Fruit fly (Drosophila melanogaster) whole organism, prepupa: ENCODE measurements around the gene Ugt302C1.

Source experiments
- CG10669 ChIP-seq: fragments of 200-800 bp; sonication (Bioruptor generic); optimal IDR thresholded peaks from 3 replicates; lab custom pipeline; 2018; ENCODE audit warnings: missing biosample characterization, mild to moderate bottlenecking, missing genetic modification characterization, moderate library complexity
- CG32006 ChIP-seq: fragments of 200-800 bp; sonication (Bioruptor generic); optimal IDR thresholded peaks from 3 replicates; lab custom pipeline; 2017; ENCODE audit warnings: missing biosample characterization, mild to moderate bottlenecking, missing genetic modification characterization
- OdsH ChIP-seq: fragments of 200-800 bp; sonication (Bioruptor generic); optimal IDR thresholded peaks from 3 replicates; lab custom pipeline; 2016; ENCODE audit warnings: missing biosample characterization, missing genetic modification characterization
- Sox102F ChIP-seq: fragments of 200-800 bp; sonication (Bioruptor generic); optimal IDR thresholded peaks from 2 replicates; lab custom pipeline; 2016; ENCODE audit warnings: missing biosample characterization, mild to moderate bottlenecking, missing genetic modification characterization
- dsx ChIP-seq: fragments of 200-800 bp; optimal IDR thresholded peaks from 3 replicates; lab custom pipeline; 2019; ENCODE audit warnings: missing biosample characterization, mild to moderate bottlenecking, missing genetic modification characterization, moderate library complexity; ENCODE audit not compliant: poor library complexity, severe bottlenecking
- esn ChIP-seq: fragments of 200-800 bp; sonication (Bioruptor generic); optimal IDR thresholded peaks from 2 replicates; lab custom pipeline; 2016; ENCODE audit warnings: missing biosample characterization, mild to moderate bottlenecking, missing genetic modification characterization, moderate library complexity
- fd59A ChIP-seq: fragments of 200-800 bp; sonication (Bioruptor generic); optimal IDR thresholded peaks from 2 replicates; lab custom pipeline; 2017; ENCODE audit warnings: missing biosample characterization, mild to moderate bottlenecking, missing genetic modification characterization, missing genetic modification reagents
- net ChIP-seq: fragments of 200-800 bp; sonication (Bioruptor generic); optimal IDR thresholded peaks from 3 replicates; lab custom pipeline; 2016; ENCODE audit warnings: missing biosample characterization, missing genetic modification characterization
- vri ChIP-seq: fragments of 200-800 bp; sonication (Bioruptor generic); optimal IDR thresholded peaks from 3 replicates; lab custom pipeline; 2016; ENCODE audit warnings: missing biosample characterization, mild to moderate bottlenecking, missing genetic modification characterization

DNA sequence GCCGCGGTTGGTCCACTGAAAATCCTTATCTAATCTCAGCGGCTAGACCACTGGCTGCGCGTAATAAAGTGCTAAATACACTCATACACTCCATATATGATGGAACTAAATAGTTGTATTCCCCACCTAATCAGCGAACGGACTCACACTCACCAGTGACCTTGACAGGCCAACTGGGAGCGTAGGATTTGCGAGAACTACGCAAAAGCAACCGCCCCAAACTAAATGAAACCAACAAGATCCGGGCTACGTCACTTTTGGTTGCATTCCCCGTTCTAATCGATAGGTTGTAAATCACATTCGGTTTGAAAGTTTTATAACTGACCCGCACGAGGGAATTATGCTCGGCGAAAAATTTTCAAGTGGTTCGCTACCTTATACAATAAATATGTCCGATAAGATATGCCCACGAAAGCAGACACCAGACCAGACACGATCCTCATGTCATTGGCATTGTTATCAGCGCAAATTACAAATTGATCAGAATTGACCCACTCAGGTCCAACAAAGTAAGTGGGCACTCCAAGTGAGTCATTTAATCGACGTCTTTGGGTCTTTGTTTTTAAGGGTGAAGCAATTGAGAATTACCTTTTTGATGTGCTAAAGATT is 42.4 kb downstream of the Ugt302C1 start:
- TF ChIP-seq dsx (GFP tag; lab: Kevin White, UChicago) (peak; percentile 28), CG32006 (GFP tag; lab: Kevin White, UChicago) (no peak), Sox102F (no peak), net (GFP tag; lab: Kevin White, UChicago) (no peak), vri (GFP tag; lab: Kevin White, UChicago) (no peak), OdsH (GFP tag; lab: Kevin White, UChicago) (no peak), esn (GFP tag; lab: Kevin White, UChicago) (no peak), fd59A (GFP tag; lab: Kevin White, UChicago) (no peak), CG10669 (no peak)
